Fruit fly (Drosophila melanogaster) whole organism, embryonic: ENCODE data around the gene Rbp.

ENCODE experiments used
- Abd-B ChIP-seq: fragments of 200-800 bp; sonication (Bioruptor generic); optimal IDR thresholded peaks from 2 replicates; lab custom pipeline; 2018; ENCODE audit warnings: missing biosample characterization, mild to moderate bottlenecking, missing genetic modification characterization, moderate library complexity
- Bgb ChIP-seq: fragments of 200-800 bp; sonication (Bioruptor generic); IDR thresholded peaks from 2 replicates; pipeline ENCODE4 v1.3.6; 2022; ENCODE audit warnings: missing biosample characterization, missing genetic modification characterization; ENCODE audit not compliant: partially characterized antibody
- Blimp-1 ChIP-seq: fragments of 200-800 bp; sonication (Bioruptor generic); optimal IDR thresholded peaks from 3 replicates; lab custom pipeline; 2018; ENCODE audit warnings: missing biosample characterization, missing genetic modification characterization, mild to moderate bottlenecking, moderate library complexity, missing genetic modification reagents
- CG10321 ChIP-seq: fragments of 200-800 bp; sonication (Bioruptor generic); IDR thresholded peaks from 2 replicates; pipeline ENCODE4 v1.3.6; 2022; ENCODE audit warnings: missing biosample characterization, missing genetic modification characterization
- CG11456 ChIP-seq: fragments of 200-800 bp; sonication (Bioruptor generic); IDR thresholded peaks from 3 replicates; pipeline ENCODE4 v1.3.6; 2022; ENCODE audit warnings: missing biosample characterization, missing genetic modification characterization
- CG12236 ChIP-seq: fragments of 200-800 bp; sonication (Bioruptor generic); optimal IDR thresholded peaks from 2 replicates; lab custom pipeline; 2016; ENCODE audit warnings: missing biosample characterization, missing genetic modification characterization
- CG15696 ChIP-seq: fragments of 200-800 bp; sonication (Bioruptor generic); optimal IDR thresholded peaks from 2 replicates; lab custom pipeline; 2019; ENCODE audit warnings: missing biosample characterization, mild to moderate bottlenecking, missing genetic modification characterization, moderate library complexity
- CG17612 ChIP-seq: fragments of 200-800 bp; sonication (Bioruptor generic); IDR thresholded peaks from 2 replicates; pipeline ENCODE4 v1.3.6; 2022; ENCODE audit warnings: missing biosample characterization, missing genetic modification characterization
- CG1832 ChIP-seq: fragments of 200-800 bp; sonication (Bioruptor generic); optimal IDR thresholded peaks from 2 replicates; lab custom pipeline; 2017; ENCODE audit warnings: missing biosample characterization, mild to moderate bottlenecking, missing genetic modification characterization, inconsistent platforms
- CG2199 ChIP-seq: fragments of 200-800 bp; sonication (Bioruptor generic); IDR thresholded peaks from 3 replicates; pipeline ENCODE4 v1.3.6; 2022; ENCODE audit warnings: missing biosample characterization, missing genetic modification characterization
- CG2202 ChIP-seq: fragments of 200-800 bp; sonication (Bioruptor generic); optimal IDR thresholded peaks from 2 replicates; lab custom pipeline; 2018; ENCODE audit warnings: missing biosample characterization, mild to moderate bottlenecking, missing genetic modification characterization
- CG6272 ChIP-seq: fragments of 200-800 bp; sonication (Bioruptor generic); IDR thresholded peaks from 2 replicates; pipeline ENCODE4 v1.3.6; 2022; ENCODE audit warnings: missing biosample characterization, missing genetic modification characterization
- CG6765 ChIP-seq: fragments of 200-800 bp; sonication (Bioruptor generic); optimal IDR thresholded peaks from 3 replicates; lab custom pipeline; 2017; ENCODE audit warnings: missing biosample characterization, mild to moderate bottlenecking, missing genetic modification characterization
- CG9437 ChIP-seq: fragments of 200-800 bp; sonication (Bioruptor generic); optimal IDR thresholded peaks from 2 replicates; lab custom pipeline; 2018; ENCODE audit warnings: missing biosample characterization, mild to moderate bottlenecking, missing genetic modification characterization
- CG9876 ChIP-seq: fragments of 200-800 bp; sonication (Bioruptor generic); optimal IDR thresholded peaks from 2 replicates; lab custom pipeline; 2016; ENCODE audit warnings: missing biosample characterization, missing genetic modification characterization
- Dp ChIP-seq: fragments of 200-800 bp; sonication (Bioruptor generic); optimal IDR thresholded peaks from 2 replicates; lab custom pipeline; 2018; ENCODE audit warnings: missing biosample characterization, mild to moderate bottlenecking, missing genetic modification characterization, moderate library complexity
- Ets97D ChIP-seq: fragments of 200-800 bp; sonication (Bioruptor generic); optimal IDR thresholded peaks from 3 replicates; lab custom pipeline; 2016; ENCODE audit warnings: missing biosample characterization, missing genetic modification characterization
- Hsf ChIP-seq: fragments of 200-800 bp; sonication (Bioruptor generic); optimal IDR thresholded peaks from 3 replicates; lab custom pipeline; 2016; ENCODE audit warnings: missing biosample characterization, missing genetic modification characterization
- Kr ChIP-seq: fragments of 200-800 bp; sonication (Bioruptor generic); optimal IDR thresholded peaks from 2 replicates; lab custom pipeline; 2017; ENCODE audit warnings: missing biosample characterization, mild to moderate bottlenecking, missing genetic modification characterization
- Lhr ChIP-seq: fragments of 200-800 bp; sonication (Bioruptor generic); optimal IDR thresholded peaks from 3 replicates; lab custom pipeline; 2017; ENCODE audit warnings: mild to moderate bottlenecking, missing biosample characterization, missing genetic modification reagents, missing genetic modification characterization
- Med ChIP-seq: fragments of 200-800 bp; sonication (Bioruptor generic); peaks from one replicate; lab custom pipeline; 2016; ENCODE audit warnings: missing biosample characterization, missing genetic modification characterization, mild to moderate bottlenecking, inconsistent platforms, moderate library complexity
- Opbp ChIP-seq: fragments of 200-800 bp; sonication (Bioruptor generic); IDR thresholded peaks from 3 replicates; pipeline ENCODE4 v1.3.6; 2022; ENCODE audit warnings: missing biosample characterization, missing genetic modification characterization; ENCODE audit not compliant: partially characterized antibody
- Scr ChIP-seq: fragments of 200-800 bp; sonication (Bioruptor generic); IDR thresholded peaks from 2 replicates; pipeline ENCODE4 v1.3.6; 2022; ENCODE audit warnings: missing biosample characterization, missing genetic modification characterization; ENCODE audit not compliant: partially characterized antibody
- Six4 ChIP-seq: fragments of 200-800 bp; sonication (Bioruptor generic); optimal IDR thresholded peaks from 2 replicates; lab custom pipeline; 2016; ENCODE audit warnings: missing biosample characterization, missing genetic modification characterization
- Xrp1 ChIP-seq: fragments of 200-800 bp; sonication (Bioruptor generic); IDR thresholded peaks from 2 replicates; pipeline ENCODE4 v1.3.6; 2022; ENCODE audit warnings: missing biosample characterization, missing genetic modification characterization
- abd-A ChIP-seq: fragments of 200-800 bp; sonication (Bioruptor generic); optimal IDR thresholded peaks from 3 replicates; lab custom pipeline; 2019; ENCODE audit warnings: missing biosample characterization, mild to moderate bottlenecking, missing genetic modification characterization, moderate library complexity
- amos ChIP-seq: fragments of 200-800 bp; sonication (Bioruptor generic); IDR thresholded peaks from 2 replicates; pipeline ENCODE4 v1.3.6; 2022; ENCODE audit warnings: missing biosample characterization, missing genetic modification characterization; ENCODE audit not compliant: partially characterized antibody
- ato ChIP-seq: fragments of 200-800 bp; sonication (Bioruptor generic); IDR thresholded peaks from 2 replicates; pipeline ENCODE4 v1.3.6; 2022; ENCODE audit warnings: missing biosample characterization, missing genetic modification characterization; ENCODE audit not compliant: partially characterized antibody
- cg ChIP-seq: fragments of 200-800 bp; sonication (Bioruptor generic); optimal IDR thresholded peaks from 3 replicates; lab custom pipeline; 2019; ENCODE audit warnings: missing biosample characterization, mild to moderate bottlenecking, missing genetic modification characterization, moderate library complexity
- chif ChIP-seq, 2 experiments: fragments of 200-800 bp; sonication (Bioruptor generic); optimal IDR thresholded peaks; 3 replicates each; lab custom pipeline; 2016; ENCODE audit warnings: missing biosample characterization in 2 of 2, missing genetic modification characterization in 2 of 2
- chinmo ChIP-seq: fragments of 200-800 bp; sonication (Bioruptor generic); IDR thresholded peaks from 4 replicates; pipeline ENCODE4 v1.3.6; 2022; ENCODE audit warnings: missing biosample characterization, missing genetic modification characterization; ENCODE audit not compliant: partially characterized antibody
- ci ChIP-seq: fragments of 200-800 bp; sonication (Bioruptor generic); IDR thresholded peaks from 3 replicates; pipeline ENCODE4 v1.3.6; 2022; ENCODE audit warnings: missing biosample characterization, missing genetic modification characterization
- gsb ChIP-seq: fragments of 200-800 bp; sonication (Bioruptor generic); IDR thresholded peaks from 2 replicates; pipeline ENCODE4 v1.3.6; 2022; ENCODE audit warnings: missing biosample characterization, missing genetic modification characterization
- gsb-n ChIP-seq: fragments of 200-800 bp; sonication (Bioruptor generic); optimal IDR thresholded peaks from 3 replicates; lab custom pipeline; 2018; ENCODE audit warnings: missing biosample characterization, mild to moderate bottlenecking, missing genetic modification characterization
- hkb ChIP-seq, 2 experiments: fragments of 200-800 bp in 1 of 2; fragments of >200 bp in 1 of 2; sonication (Bioruptor generic) in 1 of 2; IDR thresholded peaks in 1 of 2; optimal IDR thresholded peaks in 1 of 2; 2 replicates each; pipeline versions ENCODE4 v1.3.6 to Lab custom; 2017 to 2022; ENCODE audit warnings: missing biosample characterization in 1 of 2, missing genetic modification characterization in 1 of 2
- hth ChIP-seq: fragments of >200 bp; optimal IDR thresholded peaks from 2 replicates; lab custom pipeline; 2017; ENCODE audit warnings: inconsistent platforms
- kni ChIP-seq: fragments of 200-800 bp; sonication (Bioruptor generic); optimal IDR thresholded peaks from 3 replicates; lab custom pipeline; 2017; ENCODE audit warnings: mild to moderate bottlenecking, missing biosample characterization, missing genetic modification reagents, missing genetic modification characterization
- pita ChIP-seq: fragments of 200-800 bp; sonication (Bioruptor generic); optimal IDR thresholded peaks from 2 replicates; lab custom pipeline; 2017; ENCODE audit warnings: missing biosample characterization, mild to moderate bottlenecking, missing genetic modification characterization
- pros ChIP-seq: fragments of 200-800 bp; sonication (Bioruptor generic); optimal IDR thresholded peaks from 3 replicates; lab custom pipeline; 2019; ENCODE audit warnings: missing biosample characterization, mild to moderate bottlenecking, missing genetic modification characterization, moderate library complexity
- sna ChIP-seq: fragments of 200-800 bp; sonication (Bioruptor generic); IDR thresholded peaks from 2 replicates; pipeline ENCODE4 v1.3.6; 2022; ENCODE audit warnings: missing biosample characterization, missing genetic modification characterization; ENCODE audit not compliant: partially characterized antibody
- stwl ChIP-seq: fragments of 200-800 bp; sonication (Bioruptor generic); optimal IDR thresholded peaks from 3 replicates; lab custom pipeline; 2018; ENCODE audit warnings: missing biosample characterization, mild to moderate bottlenecking, missing genetic modification characterization, moderate library complexity
- trem ChIP-seq: fragments of 200-800 bp; optimal IDR thresholded peaks from 3 replicates; lab custom pipeline; 2019; ENCODE audit warnings: missing biosample characterization, mild to moderate bottlenecking, missing genetic modification characterization, moderate library complexity
- vvl ChIP-seq: fragments of 200-800 bp; sonication (Bioruptor generic); IDR thresholded peaks from 2 replicates; pipeline ENCODE4 v1.3.6; 2022; ENCODE audit warnings: missing biosample characterization, missing genetic modification characterization
- zfh1 ChIP-seq: fragments of 200-800 bp; sonication (Bioruptor generic); IDR thresholded peaks from 3 replicates; pipeline ENCODE4 v1.3.6; 2022; ENCODE audit warnings: missing biosample characterization, missing genetic modification characterization

Gene Rbp

dm6 chr3R:15436799-15437198 lies 62.4 kb downstream of the Rbp start:
- TF ChIP-seq Kr (GFP tag; lab: Kevin White, UChicago) (no peak), Blimp-1 (peak; percentile 86)

- no peak for TF ChIP-seq gsb
- peak; percentile 83 for TF ChIP-seq pros (GFP tag; lab: Kevin White, UChicago)
- TF ChIP-seq abd-A (tag; lab: Kevin White, UChicago) = peak; percentile 38
- TF ChIP-seq cg (GFP tag; lab: Kevin White, UChicago) = peak; percentile 70
- peak; percentile 84 for TF ChIP-seq kni (GFP tag; lab: Kevin White, UChicago)
- TF ChIP-seq CG9876 = no peak
- peak; percentile 8 for TF ChIP-seq Ets97D (GFP tag; lab: Kevin White, UChicago)
- peak; percentile 68 for TF ChIP-seq Med (GFP tag; lab: Kevin White, UChicago)
- TF ChIP-seq pita = peak; percentile 63
- TF ChIP-seq CG1832 (GFP tag; lab: Kevin White, UChicago) = no peak
- TF ChIP-seq ci (GFP tag; lab: Robert Waterston, UW) = peak; percentile 43; the same call in 1 of the 3 replicates
- TF ChIP-seq trem (tag; lab: Kevin White, UChicago) = peak; percentile 28
- peak in 1 of 2 experiments; percentile 25 for TF ChIP-seq chif (GFP tag; optimal IDR thresholded peaks at IDR 0.05; lab: Kevin White, UChicago)
- TF ChIP-seq Opbp = peak; percentile 53; the same call in 1 of the 3 replicates
- TF ChIP-seq hkb (optimal IDR thresholded peaks at IDR 0.05; lab: Kevin White, UChicago) = no peak
- TF ChIP-seq hkb (GFP tag; IDR thresholded peaks at IDR 0.05; lab: Robert Waterston, UW) = 0 out of 2 replicates have a peak, but pooled peaks have one; percentile 20
- TF ChIP-seq ato = 0 out of 2 replicates have a peak, but pooled peaks have one; percentile 31
- peak; percentile 34; the same call in 1 of the 3 replicates for TF ChIP-seq CG11456 (GFP tag; lab: Robert Waterston, UW)
- 0 out of 2 replicates have a peak, but pooled peaks have one; percentile 13 for TF ChIP-seq Bgb
- peak; percentile 22 for TF ChIP-seq CG15696
- peak; percentile 11; the same call in 1 of the 2 replicates for TF ChIP-seq Scr
- no peak for TF ChIP-seq CG12236 (GFP tag; lab: Kevin White, UChicago)
- peak; percentile 24 for TF ChIP-seq Hsf
- TF ChIP-seq chinmo (GFP tag; lab: Robert Waterston, UW) = 0 out of 4 replicates have a peak, but pooled peaks have one; percentile 56
- no peak for TF ChIP-seq Xrp1 (GFP tag; lab: Robert Waterston, UW)
- peak; percentile 70; the same call in 2 of the 3 replicates for TF ChIP-seq CG2199
- TF ChIP-seq CG10321 (GFP tag; lab: Robert Waterston, UW) = no peak
- no peak for TF ChIP-seq CG6765 (GFP tag; lab: Kevin White, UChicago)
- no peak for TF ChIP-seq CG2202 (tag; lab: Kevin White, UChicago)
- TF ChIP-seq amos = peak; percentile 15; the same call in 1 of the 2 replicates
- TF ChIP-seq hth (lab: Kevin White, UChicago) = no peak
- TF ChIP-seq sna = 0 out of 2 replicates have a peak, but pooled peaks have one; percentile 21
- 0 out of 2 replicates have a peak, but pooled peaks have one; percentile 21 for TF ChIP-seq vvl (GFP tag; lab: Robert Waterston, UW)
- peak; percentile 23 for TF ChIP-seq Dp (GFP tag; lab: Kevin White, UChicago)
- peak; percentile 10 for TF ChIP-seq gsb-n (tag; lab: Kevin White, UChicago)
- no peak for TF ChIP-seq Six4
- peak; percentile 6 for TF ChIP-seq Abd-B (GFP tag; lab: Kevin White, UChicago)
- TF ChIP-seq CG9437 (GFP tag; lab: Kevin White, UChicago) = no peak
- no peak for TF ChIP-seq CG6272
- TF ChIP-seq zfh1 (GFP tag; lab: Robert Waterston, UW) = no peak
- peak; percentile 23 for TF ChIP-seq Lhr (GFP tag; lab: Kevin White, UChicago)
- no peak for TF ChIP-seq CG17612 (GFP tag; lab: Robert Waterston, UW)
- TF ChIP-seq stwl (tag; lab: Kevin White, UChicago) = peak; percentile 78
Observed at dm6 chr3R:15437458-15438414, 63.3 kb downstream of the Rbp start.
